Fruit fly (Drosophila melanogaster) whole organism, embryonic: ENCODE results near the gene Lamtor5.

Source experiments
- B-H2 ChIP-seq: fragments of 200-800 bp; sonication (Bioruptor generic); optimal IDR thresholded peaks from 2 replicates; lab custom pipeline; 2018; ENCODE audit warnings: missing biosample characterization, mild to moderate bottlenecking, missing genetic modification characterization
- CG11696 ChIP-seq: fragments of 200-800 bp; sonication (Bioruptor generic); IDR thresholded peaks from 2 replicates; pipeline ENCODE4 v1.3.6; 2022; ENCODE audit warnings: missing biosample characterization, missing genetic modification characterization
- CG12104 ChIP-seq: fragments of 200-800 bp; sonication (Bioruptor generic); optimal IDR thresholded peaks from 3 replicates; lab custom pipeline; 2016; ENCODE audit warnings: missing biosample characterization, missing genetic modification characterization
- CG12299 ChIP-seq: fragments of 200-800 bp; sonication (Bioruptor generic); optimal IDR thresholded peaks from 2 replicates; lab custom pipeline; 2018; ENCODE audit warnings: missing biosample characterization, mild to moderate bottlenecking, missing genetic modification characterization
- CG13123 ChIP-seq: fragments of 200-800 bp; sonication (Bioruptor generic); optimal IDR thresholded peaks from 2 replicates; lab custom pipeline; 2016; ENCODE audit warnings: missing biosample characterization, missing genetic modification characterization
- CG13624 ChIP-seq: fragments of 200-800 bp; sonication (Bioruptor generic); optimal IDR thresholded peaks from 2 replicates; lab custom pipeline; 2016; ENCODE audit warnings: missing biosample characterization, missing genetic modification characterization
- CG2120 ChIP-seq: fragments of 200-800 bp; sonication (Bioruptor generic); optimal IDR thresholded peaks from 3 replicates; lab custom pipeline; 2016; ENCODE audit warnings: missing biosample characterization, missing genetic modification characterization
- CG2202 ChIP-seq: fragments of 200-800 bp; sonication (Bioruptor generic); optimal IDR thresholded peaks from 2 replicates; lab custom pipeline; 2018; ENCODE audit warnings: missing biosample characterization, mild to moderate bottlenecking, missing genetic modification characterization
- CG3163 ChIP-seq: fragments of 200-800 bp; sonication (Bioruptor generic); optimal IDR thresholded peaks from 3 replicates; lab custom pipeline; 2016; ENCODE audit warnings: missing biosample characterization, missing genetic modification characterization
- CG3407 ChIP-seq: fragments of 200-800 bp; sonication (Bioruptor generic); optimal IDR thresholded peaks from 2 replicates; lab custom pipeline; 2018; ENCODE audit warnings: missing biosample characterization, mild to moderate bottlenecking, missing genetic modification characterization
- CG4707 ChIP-seq: fragments of 200-800 bp; sonication (Bioruptor generic); optimal IDR thresholded peaks from 2 replicates; lab custom pipeline; 2018; ENCODE audit warnings: missing biosample characterization, mild to moderate bottlenecking, missing genetic modification characterization, moderate library complexity
- CG6175 ChIP-seq: fragments of 200-800 bp; sonication (Bioruptor generic); IDR thresholded peaks from 3 replicates; pipeline ENCODE4 v1.3.6; 2022; ENCODE audit warnings: missing biosample characterization, missing genetic modification characterization
- CG6791 ChIP-seq: fragments of 200-800 bp; sonication (Bioruptor generic); IDR thresholded peaks from 3 replicates; pipeline ENCODE4 v1.3.6; 2022; ENCODE audit warnings: missing biosample characterization, missing genetic modification characterization; ENCODE audit not compliant: partially characterized antibody
- CG7839 ChIP-seq: fragments of 200-800 bp; sonication (Bioruptor generic); optimal IDR thresholded peaks from 3 replicates; lab custom pipeline; 2018; ENCODE audit warnings: missing biosample characterization, mild to moderate bottlenecking, missing genetic modification characterization, moderate library complexity
- CG8359 ChIP-seq: fragments of 200-800 bp; sonication (Bioruptor generic); optimal IDR thresholded peaks from 2 replicates; lab custom pipeline; 2017; ENCODE audit warnings: missing biosample characterization, mild to moderate bottlenecking, missing genetic modification characterization, borderline replicate concordance
- CG8924 ChIP-seq: fragments of 200-800 bp; optimal IDR thresholded peaks from 3 replicates; lab custom pipeline; 2019; ENCODE audit warnings: missing biosample characterization, mild to moderate bottlenecking, missing genetic modification characterization, moderate library complexity
- CG9797 ChIP-seq: fragments of 200-800 bp; sonication (Bioruptor generic); optimal IDR thresholded peaks from 3 replicates; lab custom pipeline; 2018; ENCODE audit warnings: missing biosample characterization, mild to moderate bottlenecking, missing genetic modification characterization
- CTCF ChIP-seq: fragments of 200-800 bp; sonication (Bioruptor generic); optimal IDR thresholded peaks from 2 replicates; lab custom pipeline; 2017; ENCODE audit warnings: missing biosample characterization, mild to moderate bottlenecking, missing genetic modification characterization, moderate library complexity
- Dek ChIP-seq: fragments of 200-800 bp; sonication (Bioruptor generic); optimal IDR thresholded peaks from 3 replicates; lab custom pipeline; 2019; ENCODE audit warnings: missing biosample characterization, mild to moderate bottlenecking, missing genetic modification characterization, moderate library complexity
- Ets65A ChIP-seq: fragments of 200-800 bp; sonication (Bioruptor generic); peaks from one replicate; lab custom pipeline; 2016; ENCODE audit warnings: missing biosample characterization, missing genetic modification characterization
- Ets97D ChIP-seq: fragments of 200-800 bp; sonication (Bioruptor generic); optimal IDR thresholded peaks from 3 replicates; lab custom pipeline; 2016; ENCODE audit warnings: missing biosample characterization, missing genetic modification characterization
- Lim3 ChIP-seq: fragments of 200-800 bp; sonication (Bioruptor generic); IDR thresholded peaks from 2 replicates; pipeline ENCODE4 v1.3.6; 2022; ENCODE audit warnings: missing biosample characterization, missing genetic modification characterization
- Med ChIP-seq: fragments of 200-800 bp; sonication (Bioruptor generic); peaks from one replicate; lab custom pipeline; 2016; ENCODE audit warnings: missing biosample characterization, missing genetic modification characterization, mild to moderate bottlenecking, inconsistent platforms, moderate library complexity
- NFAT ChIP-seq: fragments of 200-800 bp; sonication (Bioruptor generic); IDR thresholded peaks from 2 replicates; pipeline ENCODE4 v1.3.6; 2022; ENCODE audit warnings: missing biosample characterization, missing genetic modification characterization
- Spps ChIP-seq: fragments of 200-800 bp; sonication (Bioruptor generic); optimal IDR thresholded peaks from 2 replicates; lab custom pipeline; 2018; ENCODE audit warnings: missing biosample characterization, mild to moderate bottlenecking, missing genetic modification characterization
- Sry-δ ChIP-seq: fragments of 200-800 bp; sonication (Bioruptor generic); optimal IDR thresholded peaks from 2 replicates; lab custom pipeline; 2016; ENCODE audit warnings: missing biosample characterization, missing genetic modification characterization
- Trl ChIP-seq, 3 experiments: fragments of >200 bp in 2 of 3; fragments of 200-800 bp in 1 of 3; sonication (Bioruptor generic) in 1 of 3; optimal IDR thresholded peaks; 2 replicates in 1 of 3; 3 replicates in 2 of 3; lab custom pipeline; 2016 to 2017; ENCODE audit warnings: missing biosample characterization in 1 of 3, missing genetic modification characterization in 1 of 3
- Usf ChIP-seq: fragments of 200-800 bp; sonication (Bioruptor generic); optimal IDR thresholded peaks from 2 replicates; lab custom pipeline; 2017; ENCODE audit warnings: missing genotype, missing biosample characterization, missing genetic modification characterization
- al ChIP-seq: fragments of 200-800 bp; sonication (Bioruptor generic); IDR thresholded peaks from 2 replicates; pipeline ENCODE4 v1.3.6; 2022; ENCODE audit warnings: missing biosample characterization, missing genetic modification characterization
- crol ChIP-seq: fragments of 200-800 bp; sonication (Bioruptor generic); IDR thresholded peaks from 2 replicates; pipeline ENCODE4 v1.3.6; 2022; ENCODE audit warnings: missing biosample characterization, missing genetic modification characterization
- dimm ChIP-seq: fragments of 200-800 bp; sonication (Bioruptor generic); IDR thresholded peaks from 2 replicates; pipeline ENCODE4 v1.3.6; 2022; ENCODE audit warnings: missing biosample characterization, missing genetic modification characterization
- dpn ChIP-seq, 2 experiments: fragments of 200-800 bp; sonication (Bioruptor generic); optimal IDR thresholded peaks; 3 replicates each; lab custom pipeline; 2016; ENCODE audit warnings: missing biosample characterization in 2 of 2, missing genetic modification characterization in 2 of 2
- dysf ChIP-seq: fragments of 200-800 bp; sonication (Bioruptor generic); IDR thresholded peaks from 3 replicates; pipeline ENCODE4 v1.3.6; 2022; ENCODE audit warnings: missing biosample characterization, missing genetic modification characterization
- emc ChIP-seq: fragments of 200-800 bp; sonication (Bioruptor generic); optimal IDR thresholded peaks from 2 replicates; lab custom pipeline; 2016; ENCODE audit warnings: missing biosample characterization, missing genetic modification characterization
- ems ChIP-seq: fragments of 200-800 bp; sonication (Bioruptor generic); optimal IDR thresholded peaks from 3 replicates; lab custom pipeline; 2016; ENCODE audit warnings: missing biosample characterization, missing genetic modification characterization
- en ChIP-seq: fragments of 200-800 bp; sonication (Bioruptor generic); optimal IDR thresholded peaks from 2 replicates; lab custom pipeline; 2016; ENCODE audit warnings: missing biosample characterization, missing genetic modification characterization
- fd102C ChIP-seq: fragments of 200-800 bp; sonication (Bioruptor generic); optimal IDR thresholded peaks from 2 replicates; lab custom pipeline; 2018; ENCODE audit warnings: missing biosample characterization, mild to moderate bottlenecking, missing genetic modification characterization, moderate library complexity
- gcm ChIP-seq: fragments of 200-800 bp; sonication (Bioruptor generic); optimal IDR thresholded peaks from 2 replicates; lab custom pipeline; 2019; ENCODE audit warnings: missing biosample characterization, mild to moderate bottlenecking, missing genetic modification characterization, moderate library complexity
- ind ChIP-seq: fragments of 200-800 bp; sonication (Bioruptor generic); optimal IDR thresholded peaks from 3 replicates; lab custom pipeline; 2016; ENCODE audit warnings: missing biosample characterization, missing genetic modification characterization
- kay ChIP-seq: fragments of 200-800 bp; sonication (Bioruptor generic); optimal IDR thresholded peaks from 2 replicates; lab custom pipeline; 2016; ENCODE audit warnings: missing biosample characterization, missing genetic modification characterization
- ken ChIP-seq: fragments of 200-800 bp; sonication (Bioruptor generic); IDR thresholded peaks from 3 replicates; pipeline ENCODE4 v1.3.6; 2022; ENCODE audit warnings: missing biosample characterization, missing genetic modification characterization
- knrl ChIP-seq: fragments of 200-800 bp; sonication (Bioruptor generic); IDR thresholded peaks from 3 replicates; pipeline ENCODE4 v1.3.6; 2022; ENCODE audit warnings: missing biosample characterization, missing genetic modification characterization; ENCODE audit not compliant: partially characterized antibody
- lab ChIP-seq: fragments of 200-800 bp; sonication (Bioruptor generic); optimal IDR thresholded peaks from 3 replicates; lab custom pipeline; 2017; ENCODE audit warnings: missing biosample characterization, missing genetic modification characterization, mild to moderate bottlenecking, moderate library complexity, missing genetic modification reagents
- pum ChIP-seq: fragments of 200-800 bp; sonication (Bioruptor generic); optimal IDR thresholded peaks from 2 replicates; lab custom pipeline; 2016; ENCODE audit warnings: missing biosample characterization, missing genetic modification characterization
- slou ChIP-seq: fragments of 200-800 bp; sonication (Bioruptor generic); optimal IDR thresholded peaks from 3 replicates; lab custom pipeline; 2016; ENCODE audit warnings: missing biosample characterization, missing genetic modification characterization
- sna ChIP-seq: fragments of 200-800 bp; sonication (Bioruptor generic); IDR thresholded peaks from 2 replicates; pipeline ENCODE4 v1.3.6; 2022; ENCODE audit warnings: missing biosample characterization, missing genetic modification characterization; ENCODE audit not compliant: partially characterized antibody
- sug ChIP-seq: fragments of 200-800 bp; optimal IDR thresholded peaks from 2 replicates; lab custom pipeline; 2019; ENCODE audit warnings: missing biosample characterization, mild to moderate bottlenecking, missing genetic modification characterization, moderate library complexity
- unpg ChIP-seq: fragments of 200-800 bp; sonication (Bioruptor generic); optimal IDR thresholded peaks from 3 replicates; lab custom pipeline; 2018; ENCODE audit warnings: missing biosample characterization, mild to moderate bottlenecking, missing genetic modification characterization, moderate library complexity
- vfl ChIP-seq: fragments of 200-800 bp; sonication (Bioruptor generic); optimal IDR thresholded peaks from 2 replicates; lab custom pipeline; 2016; ENCODE audit warnings: missing biosample characterization, missing genetic modification characterization

Gene Lamtor5

DNA sequence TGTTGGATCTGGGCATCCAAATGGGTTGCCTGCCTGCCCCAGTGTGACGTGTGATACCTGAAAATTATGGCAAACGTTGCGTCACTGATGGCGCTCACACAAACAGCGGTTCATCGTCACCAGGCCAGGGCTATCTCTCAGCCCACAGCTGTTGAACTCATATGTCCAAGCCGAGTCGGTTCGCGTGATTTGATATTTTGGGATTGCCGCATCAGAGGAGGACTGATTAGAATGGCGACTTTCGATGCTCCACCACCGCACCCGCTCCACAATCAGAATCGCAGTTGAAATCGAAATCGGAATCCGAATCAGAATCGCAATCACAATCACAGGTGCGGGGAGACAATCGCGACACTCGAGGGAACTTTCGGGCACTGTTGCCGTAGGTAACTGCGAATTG lies 11.0 kb downstream of the Lamtor5 start (continued):
- TF ChIP-seq gcm (GFP tag; lab: Kevin White, UChicago): no peak
- TF ChIP-seq vfl (GFP tag; lab: Kevin White, UChicago): no peak
- TF ChIP-seq slou (GFP tag; lab: Kevin White, UChicago): no peak
- TF ChIP-seq sug (tag; lab: Kevin White, UChicago): peak; percentile 63
- no peak for TF ChIP-seq CG8924 (tag; lab: Kevin White, UChicago)
- TF ChIP-seq sna (GFP tag; lab: Robert Waterston, UW): no peak
- TF ChIP-seq CG6791 (GFP tag; lab: Robert Waterston, UW): no peak
- TF ChIP-seq dpn (GFP tag; optimal IDR thresholded peaks at IDR 0.05; lab: Kevin White, UChicago): no peak
- no peak for TF ChIP-seq CG2202
- TF ChIP-seq CG12104 (GFP tag; lab: Kevin White, UChicago): no peak
- TF ChIP-seq knrl: no peak
- TF ChIP-seq CG2120 (GFP tag; lab: Kevin White, UChicago): no peak
- TF ChIP-seq CG13624 (GFP tag; lab: Kevin White, UChicago): no peak
- no peak for TF ChIP-seq dysf
- TF ChIP-seq B-H2 (GFP tag; lab: Kevin White, UChicago): no peak
- no peak for TF ChIP-seq CTCF (GFP tag; lab: Kevin White, UChicago)
- TF ChIP-seq CG6175 (GFP tag; lab: Robert Waterston, UW): no peak
- no peak for TF ChIP-seq ind
- no peak for TF ChIP-seq CG7839
- no peak for TF ChIP-seq Ets65A (GFP tag; lab: Kevin White, UChicago)
- TF ChIP-seq NFAT: no peak
- no peak for TF ChIP-seq ken (GFP tag; lab: Robert Waterston, UW)
- TF ChIP-seq Spps: no peak
- no peak for TF ChIP-seq Lim3 (GFP tag; lab: Robert Waterston, UW)

- TF ChIP-seq crol (0 out of 2 replicates have a peak, but pooled peaks have one; percentile 14), Usf (no peak), pum (GFP tag; lab: Kevin White, UChicago) (no peak), Med (GFP tag; lab: Kevin White, UChicago) (peak; percentile 65)
Observed at dm6 chrX:1846386-1846785, 12.4 kb downstream of the Lamtor5 start.

DNA sequence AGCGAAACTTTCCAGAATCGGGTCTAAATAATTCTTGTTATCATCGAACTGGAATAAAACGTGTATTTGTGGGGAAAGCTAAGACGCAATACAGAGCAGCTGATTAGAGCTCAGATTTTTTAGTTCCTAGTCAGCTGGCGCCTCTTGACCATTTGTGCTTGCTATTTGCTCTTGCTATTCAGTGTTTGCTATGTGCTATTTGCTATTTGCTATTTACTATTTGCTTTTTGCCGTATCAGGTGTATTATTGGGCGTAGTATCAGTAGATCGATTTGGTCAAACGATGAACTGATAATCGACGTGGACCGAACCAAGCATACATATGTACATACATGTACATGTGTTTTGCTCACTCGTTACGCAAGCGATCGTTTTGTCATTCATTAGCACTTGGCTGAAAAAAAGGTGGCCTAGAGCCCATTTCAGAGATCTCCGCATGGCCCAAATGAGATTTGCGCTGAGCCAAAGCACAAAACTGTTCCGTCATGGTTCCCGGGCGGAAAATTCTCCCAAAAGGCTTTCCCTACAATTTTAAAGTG lies 13.3 kb downstream of the Lamtor5 start:
- TF ChIP-seq sug (tag; lab: Kevin White, UChicago) (peak; percentile 61), CG3407 (GFP tag; lab: Kevin White, UChicago) (peak; percentile 42), CG12299 (tag; lab: Kevin White, UChicago) (peak; percentile 27), fd102C (GFP tag; lab: Kevin White, UChicago) (peak; percentile 58), en (GFP tag; lab: Kevin White, UChicago) (peak; percentile 48), CG13123 (peak; percentile 49), CG11696 (GFP tag; lab: Robert Waterston, UW) (no peak), kay (GFP tag; lab: Kevin White, UChicago) (no peak), Sry-δ (GFP tag; lab: Kevin White, UChicago) (peak; percentile 27), emc (no peak), al (GFP tag; lab: Robert Waterston, UW) (peak; percentile 5; the same call in 1 of the 2 replicates), ems (GFP tag; lab: Kevin White, UChicago) (no peak), dimm (GFP tag; lab: Robert Waterston, UW) (no peak), CG4707 (GFP tag; lab: Kevin White, UChicago) (peak; percentile 1), CG9797 (GFP tag; lab: Kevin White, UChicago) (no peak), CG3163 (GFP tag; lab: Kevin White, UChicago) (peak; percentile 49), lab (GFP tag; lab: Kevin White, UChicago) (peak; percentile 77), Dek (tag; lab: Kevin White, UChicago) (peak; percentile 7), Trl (optimal IDR thresholded peaks at IDR 0.05; lab: Kevin White, UChicago) (no peak), Trl (GFP tag; optimal IDR thresholded peaks at IDR 0.05; lab: Kevin White, UChicago) (peak; percentile 63), CG8359 (no peak), CG7839 (no peak), Med (GFP tag; lab: Kevin White, UChicago) (peak; percentile 93), Ets97D (no peak), unpg (GFP tag; lab: Kevin White, UChicago) (peak; percentile 32), sna (GFP tag; lab: Robert Waterston, UW) (no peak)
